Worm (Caenorhabditis elegans) whole organism, L1 larva: Measurements from ENCODE around the gene ZC376.8.
A peak's percentile ranks its signal among the peaks of the same experiment; 100 is the strongest.

ENCODE experiments used
- C04F5.9 ChIP-seq: sonication (generic microtip); optimal IDR thresholded peaks from 2 replicates; lab custom pipeline; 2016; ENCODE audit warnings: missing genetic modification characterization, missing compliant biosample characterization
- C34B4.2 ChIP-seq: sonication (generic microtip); optimal IDR thresholded peaks from 2 replicates; lab custom pipeline; 2017; ENCODE audit warnings: mild to moderate bottlenecking, missing genetic modification characterization, missing compliant biosample characterization
- F16B12.6 ChIP-seq: fragments of 150-350 bp; optimal IDR thresholded peaks from 2 replicates; lab custom pipeline; 2014; ENCODE audit warnings: missing biosample characterization, missing genetic modification characterization
- aha-1 ChIP-seq: fragments of 150-350 bp; optimal IDR thresholded peaks from 2 replicates; lab custom pipeline; 2014; ENCODE audit warnings: missing biosample characterization, missing genetic modification characterization
- alr-1 ChIP-seq: fragments of 200-800 bp; sonication (Bioruptor generic); optimal IDR thresholded peaks from 2 replicates; lab custom pipeline; 2018; ENCODE audit warnings: borderline replicate concordance, mild to moderate bottlenecking, missing genetic modification characterization, missing compliant biosample characterization
- blmp-1 ChIP-seq: fragments of 150-350 bp; optimal IDR thresholded peaks from 2 replicates; lab custom pipeline; 2014; ENCODE audit warnings: missing biosample characterization, missing genetic modification characterization
- ceh-8 ChIP-seq: fragments of 200-800 bp; sonication (Bioruptor generic); optimal IDR thresholded peaks from 2 replicates; lab custom pipeline; 2018; ENCODE audit warnings: mild to moderate bottlenecking, missing genetic modification characterization, moderate library complexity, missing compliant biosample characterization
- ceh-82 ChIP-seq, 3 experiments: fragments of 150-350 bp in 1 of 3; sonication (generic microtip) in 2 of 3; optimal IDR thresholded peaks; 2 replicates each; lab custom pipeline; 2014 to 2017; ENCODE audit warnings: missing biosample characterization in 3 of 3, missing genetic modification characterization in 3 of 3
- egl-13 ChIP-seq: sonication (generic microtip); optimal IDR thresholded peaks from 2 replicates; lab custom pipeline; 2016; ENCODE audit warnings: missing genotype, missing genetic modification reagents, missing genetic modification characterization, missing compliant biosample characterization
- elt-2 ChIP-seq: sonication (generic microtip); optimal IDR thresholded peaks from 2 replicates; lab custom pipeline; 2016; ENCODE audit warnings: missing genetic modification characterization, mild to moderate bottlenecking, inconsistent platforms, missing compliant biosample characterization, missing genetic modification reagents
- ets-5 ChIP-seq: fragments of 200-800 bp; sonication (Bioruptor generic); IDR thresholded peaks from 2 replicates; pipeline ENCODE4 v1.3.6; 2022; ENCODE audit warnings: missing genetic modification characterization, missing compliant biosample characterization
- fkh-4 ChIP-seq: sonication (generic microtip); optimal IDR thresholded peaks from 2 replicates; lab custom pipeline; 2016; ENCODE audit warnings: missing compliant biosample characterization, missing genetic modification characterization, borderline replicate concordance
- fos-1 ChIP-seq: fragments of 150-350 bp; optimal IDR thresholded peaks from 2 replicates; lab custom pipeline; 2014; ENCODE audit warnings: missing biosample characterization, missing genetic modification characterization
- hlh-17 ChIP-seq: fragments of 200-800 bp; sonication (Bioruptor generic); optimal IDR thresholded peaks from 2 replicates; lab custom pipeline; 2018; ENCODE audit warnings: missing genetic modification characterization, mild to moderate bottlenecking, missing compliant biosample characterization, moderate library complexity, borderline replicate concordance
- hlh-4 ChIP-seq: sonication (generic microtip); optimal IDR thresholded peaks from 2 replicates; lab custom pipeline; 2016; ENCODE audit warnings: mild to moderate bottlenecking, missing genetic modification characterization, missing compliant biosample characterization
- jun-1 ChIP-seq: fragments of 150-350 bp; optimal IDR thresholded peaks from 2 replicates; lab custom pipeline; 2014; ENCODE audit warnings: missing biosample characterization, missing genetic modification reagents, missing genetic modification characterization
- lin-15B ChIP-seq: fragments of 150-350 bp; sonication (generic microtip); optimal IDR thresholded peaks from 3 replicates; lab custom pipeline; 2014; ENCODE audit warnings: missing biosample characterization, missing genetic modification characterization
- lir-3 ChIP-seq: sonication (generic microtip); optimal IDR thresholded peaks from 2 replicates; lab custom pipeline; 2016; ENCODE audit warnings: mild to moderate bottlenecking, missing genetic modification characterization, moderate library complexity, missing compliant biosample characterization; ENCODE audit not compliant: poor library complexity
- mdl-1 ChIP-seq, 2 experiments: fragments of 150-350 bp; optimal IDR thresholded peaks; 2 replicates each; lab custom pipeline; 2014 to 2017; ENCODE audit warnings: missing biosample characterization in 2 of 2, missing genetic modification characterization in 2 of 2, inconsistent platforms in 1 of 2
- nhr-20 ChIP-seq: sonication (generic microtip); optimal IDR thresholded peaks from 2 replicates; lab custom pipeline; 2016; ENCODE audit warnings: mild to moderate bottlenecking, missing genetic modification characterization, missing compliant biosample characterization
- nhr-47 ChIP-seq: sonication (generic microtip); optimal IDR thresholded peaks from 2 replicates; lab custom pipeline; 2016; ENCODE audit warnings: mild to moderate bottlenecking, missing genetic modification characterization, moderate library complexity, missing compliant biosample characterization
- nhr-71 ChIP-seq: sonication (generic microtip); optimal IDR thresholded peaks from 2 replicates; lab custom pipeline; 2016; ENCODE audit warnings: mild to moderate bottlenecking, missing genetic modification characterization, moderate library complexity, missing compliant biosample characterization
- nhr-77 ChIP-seq: fragments of 150-350 bp; optimal IDR thresholded peaks from 2 replicates; lab custom pipeline; 2014; ENCODE audit warnings: missing biosample characterization, missing genetic modification characterization
- nhr-85 ChIP-seq: sonication (generic microtip); peaks from one replicate; lab custom pipeline; 2016; ENCODE audit warnings: missing genetic modification characterization, inconsistent platforms, missing compliant biosample characterization
- pax-3 ChIP-seq: fragments of 200-800 bp; sonication (Bioruptor generic); optimal IDR thresholded peaks from 2 replicates; lab custom pipeline; 2018; ENCODE audit warnings: mild to moderate bottlenecking, missing genetic modification characterization, moderate library complexity, missing compliant biosample characterization
- skn-1 ChIP-seq: fragments of 150-350 bp; optimal IDR thresholded peaks from 2 replicates; lab custom pipeline; 2014; ENCODE audit warnings: missing biosample characterization, missing genetic modification characterization
- snu-23 ChIP-seq: sonication (generic microtip); optimal IDR thresholded peaks from 2 replicates; lab custom pipeline; 2016; ENCODE audit warnings: missing genetic modification characterization, missing compliant biosample characterization
- sox-4 ChIP-seq: sonication (generic microtip); optimal IDR thresholded peaks from 2 replicates; lab custom pipeline; 2016; ENCODE audit warnings: missing genetic modification characterization, missing compliant biosample characterization
- sup-37 ChIP-seq: fragments of 200-800 bp; sonication (Bioruptor generic); optimal IDR thresholded peaks from 2 replicates; lab custom pipeline; 2018; ENCODE audit warnings: mild to moderate bottlenecking, missing genetic modification characterization, missing compliant biosample characterization
- swsn-7 ChIP-seq: sonication (generic microtip); optimal IDR thresholded peaks from 2 replicates; lab custom pipeline; 2016; ENCODE audit warnings: missing genetic modification characterization, missing compliant biosample characterization
- tbx-2 ChIP-seq: sonication (generic microtip); optimal IDR thresholded peaks from 2 replicates; lab custom pipeline; 2016; ENCODE audit warnings: missing genetic modification characterization, missing compliant biosample characterization
- unc-130 ChIP-seq: fragments of 150-350 bp; optimal IDR thresholded peaks from 2 replicates; lab custom pipeline; 2017; ENCODE audit warnings: missing biosample characterization, missing genetic modification characterization, inconsistent platforms
- unc-62 ChIP-seq: fragments of 150-350 bp; optimal IDR thresholded peaks from 2 replicates; lab custom pipeline; 2014; ENCODE audit warnings: missing biosample characterization, missing genetic modification reagents, missing genetic modification characterization
- unc-86 ChIP-seq: sonication (generic microtip); optimal IDR thresholded peaks from 2 replicates; lab custom pipeline; 2016; ENCODE audit warnings: missing genetic modification characterization, missing compliant biosample characterization
- xbp-1 ChIP-seq: sonication (generic microtip); optimal IDR thresholded peaks from 2 replicates; lab custom pipeline; 2016; ENCODE audit warnings: missing genetic modification characterization, missing compliant biosample characterization

Gene ZC376.8

ce11 chrV:14160698-14161097, 19.3 kb upstream of the ZC376.8 start, which contains the start of gene cest-1.2:
cest-1.2 (minus strand) TSS chrV:14160862.
- TF ChIP-seq mdl-1 (tag; optimal IDR thresholded peaks at IDR 0.05; lab: Kevin White, UChicago) (no peak), blmp-1 (tag; lab: Kevin White, UChicago) (no peak), nhr-71 (tag; lab: Kevin White, UChicago) (no peak), fos-1 (tag; lab: Kevin White, UChicago) (no peak), elt-2 (peak; percentile 61)

ce11 chrV:14162959-14163548, 17.0 kb upstream of the ZC376.8 start, which contains the start of gene srd-26:
srd-26 (minus strand) TSS chrV:14163009.
- TF ChIP-seq egl-13 (tag; lab: Kevin White, UChicago) (no peak), ceh-8 (GFP tag; lab: Kevin White, UChicago) (no peak), hlh-4 (no peak)

ce11 chrV:14165745-14166144, 14.3 kb upstream of the ZC376.8 start:
- TF ChIP-seq lir-3 (tag; lab: Kevin White, UChicago) (no peak), fkh-4 (no peak), sup-37 (GFP tag; lab: Kevin White, UChicago) (no peak), C34B4.2 (no peak), jun-1 (tag; lab: Kevin White, UChicago) (no peak), C04F5.9 (tag; lab: Kevin White, UChicago) (no peak), nhr-20 (no peak), swsn-7 (tag; lab: Kevin White, UChicago) (no peak), unc-130 (no peak), alr-1 (tag; lab: Kevin White, UChicago) (no peak), F16B12.6 (tag; lab: Kevin White, UChicago) (no peak), tbx-2 (tag; lab: Kevin White, UChicago) (no peak), nhr-77 (tag; lab: Kevin White, UChicago) (no peak), xbp-1 (no peak), nhr-47 (no peak)

- TF ChIP-seq hlh-4 (no peak), unc-86 (no peak), ets-5 (GFP tag; lab: Robert Waterston, UW) (no peak), aha-1 (tag; lab: Kevin White, UChicago) (no peak), hlh-17 (GFP tag; lab: Kevin White, UChicago) (no peak), snu-23 (GFP tag; lab: Kevin White, UChicago) (no peak), ceh-82 (tag; optimal IDR thresholded peaks at IDR 0.05; lab: Kevin White, UChicago) (no peak), egl-13 (tag; lab: Kevin White, UChicago) (no peak)
Observed at ce11 chrV:14166630-14167029, 13.4 kb upstream of the ZC376.8 start, which contains the start of gene cest-1.1. cest-1.1 (minus strand) TSS chrV:14166730.

ce11 chrV:14167629-14168028, 12.4 kb upstream of the ZC376.8 start, which contains the start of gene ocam-1:
ocam-1 (minus strand) TSS chrV:14167729.
- TF ChIP-seq hlh-4 (no peak), skn-1 (tag; lab: Kevin White, UChicago) (no peak), unc-62 (GFP tag; lab: Kevin White, UChicago) (no peak), pax-3 (tag; lab: Kevin White, UChicago) (no peak)
- TF ChIP-seq, all 84 proteins: peak for 0

ce11 chrV:14171284-14171683, 8.8 kb upstream of the ZC376.8 start, which contains the start of gene cest-2.1:
cest-2.1 (minus strand) TSS chrV:14171481.
- no peak for TF ChIP-seq alr-1 (tag; lab: Kevin White, UChicago)
- no peak for TF ChIP-seq nhr-85 (tag; lab: Kevin White, UChicago)
- TF ChIP-seq lin-15B (tag; lab: Kevin White, UChicago), result no peak
- TF ChIP-seq sox-4 (tag; lab: Kevin White, UChicago), result no peak
